Worm (Caenorhabditis elegans): ENCODE results near the gene ZK470.14.

The ZK470.14 gene

DNA sequence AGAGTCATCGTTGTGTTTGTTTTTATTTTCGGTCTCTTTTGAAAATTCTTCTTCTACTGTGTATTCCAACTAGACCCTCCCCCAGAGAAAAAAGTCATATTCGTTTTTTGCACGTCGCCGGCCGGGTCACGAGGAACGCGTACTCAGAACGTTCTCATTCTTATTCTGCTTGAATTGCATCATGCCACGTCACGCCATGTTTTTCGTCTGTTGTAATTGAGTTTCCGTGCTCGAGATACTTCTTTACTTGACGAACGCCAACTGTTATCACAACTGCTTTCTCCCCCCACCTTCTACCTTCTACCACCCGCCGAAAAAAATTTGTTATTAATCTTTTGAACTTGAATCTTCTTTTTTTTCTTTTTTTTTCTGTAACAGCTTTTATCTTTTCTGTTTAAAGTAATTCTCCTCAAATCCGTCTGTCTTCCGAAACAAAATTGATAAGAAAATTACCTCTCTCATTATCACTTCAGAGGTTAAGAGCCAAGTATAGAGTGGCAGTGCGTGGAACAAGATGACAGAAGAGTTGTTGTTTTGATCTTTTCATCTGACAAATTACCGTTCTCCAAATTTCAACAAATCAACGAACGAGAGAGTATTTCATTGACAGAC lies 24.5 kb upstream of the ZK470.14 start (continued):
- TF ChIP-seq T26A5.8 (tag; optimal IDR thresholded peaks at IDR 0.05) (no peak), Y79H2A.3 (GFP tag; conservative IDR thresholded peaks at IDR 0.05) (no peak), sptf-2 (GFP tag; optimal IDR thresholded peaks at IDR 0.05) (no peak), ama-1 (optimal IDR thresholded peaks at IDR 0.05) (peak; percentile 19), ama-1 (GFP tag; optimal IDR thresholded peaks at IDR 0.05) (no peak), nhr-27 (tag; optimal IDR thresholded peaks at IDR 0.05) (no peak), C17E4.6 (GFP tag; IDR thresholded peaks at IDR 0.05) (no peak), F57C9.4 (tag; optimal IDR thresholded peaks at IDR 0.05) (no peak), mes-4 (tag; optimal IDR thresholded peaks at IDR 0.05) (no peak), Y53G8AR.9 (GFP tag; conservative IDR thresholded peaks at IDR 0.05) (no peak), ekl-4 (GFP tag; IDR thresholded peaks at IDR 0.05) (peak; percentile 62), bed-2 (GFP tag; IDR thresholded peaks at IDR 0.05) (no peak), C06A6.2 (GFP tag; conservative IDR thresholded peaks at IDR 0.05) (no peak), ceh-27 (GFP tag; optimal IDR thresholded peaks at IDR 0.05) (no peak), atf-7 (tag; optimal IDR thresholded peaks at IDR 0.05) (no peak)

DNA sequence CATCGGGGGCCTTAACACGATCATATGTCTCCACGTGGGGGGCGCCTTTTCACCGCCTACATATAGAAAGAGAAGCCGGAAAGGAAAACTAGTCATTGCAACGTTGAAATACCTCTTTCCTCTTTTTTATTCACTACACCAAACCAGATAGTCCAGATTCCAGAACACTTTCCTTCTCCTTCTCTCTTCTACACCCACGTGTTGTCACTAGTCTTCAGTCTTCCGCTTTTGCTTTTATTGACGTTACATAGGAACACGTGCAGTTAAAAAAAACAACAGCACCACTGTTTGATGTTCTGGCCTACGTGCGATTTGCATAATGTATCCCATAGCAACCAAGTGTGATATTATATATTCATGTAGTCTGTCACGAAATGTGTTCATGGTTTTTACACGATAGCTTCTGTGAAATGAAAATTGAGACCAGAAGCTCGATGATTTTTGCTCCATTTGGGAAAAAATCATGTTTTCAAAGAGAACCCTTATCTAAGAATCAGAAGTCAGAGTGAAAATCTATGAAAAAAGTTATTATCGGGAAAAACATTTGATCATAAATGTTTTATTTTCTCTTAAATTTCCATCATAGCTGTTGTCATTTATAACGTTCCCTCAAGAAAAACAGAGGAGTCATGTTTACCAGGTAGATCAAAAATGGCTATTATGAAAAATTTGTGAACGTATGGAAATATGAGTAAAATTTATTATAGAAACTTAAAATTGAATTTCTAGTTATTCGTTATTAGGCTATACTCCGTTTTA lies 23.8 kb upstream of the ZK470.14 start:
- TF ChIP-seq pha-4 (tag; optimal IDR thresholded peaks at IDR 0.05) = no peak
- TF ChIP-seq dox-1 (GFP tag; IDR thresholded peaks at IDR 0.05) = 0 out of 2 replicates have a peak, but pooled peaks have one; percentile 25
- no peak for TF ChIP-seq cebp-1 (GFP tag; IDR thresholded peaks at IDR 0.05)
- TF ChIP-seq cebp-1 (tag; optimal IDR thresholded peaks at IDR 0.05) = peak; percentile 33
- no peak for TF ChIP-seq nhr-80 (tag; optimal IDR thresholded peaks at IDR 0.05)
- TF ChIP-seq nhr-120 (GFP tag; IDR thresholded peaks at IDR 0.05) = no peak
- peak; percentile 45 for TF ChIP-seq somi-1 (GFP tag; optimal IDR thresholded peaks at IDR 0.05)
- TF ChIP-seq nhr-90 (tag; optimal IDR thresholded peaks at IDR 0.05) = no peak

DNA sequence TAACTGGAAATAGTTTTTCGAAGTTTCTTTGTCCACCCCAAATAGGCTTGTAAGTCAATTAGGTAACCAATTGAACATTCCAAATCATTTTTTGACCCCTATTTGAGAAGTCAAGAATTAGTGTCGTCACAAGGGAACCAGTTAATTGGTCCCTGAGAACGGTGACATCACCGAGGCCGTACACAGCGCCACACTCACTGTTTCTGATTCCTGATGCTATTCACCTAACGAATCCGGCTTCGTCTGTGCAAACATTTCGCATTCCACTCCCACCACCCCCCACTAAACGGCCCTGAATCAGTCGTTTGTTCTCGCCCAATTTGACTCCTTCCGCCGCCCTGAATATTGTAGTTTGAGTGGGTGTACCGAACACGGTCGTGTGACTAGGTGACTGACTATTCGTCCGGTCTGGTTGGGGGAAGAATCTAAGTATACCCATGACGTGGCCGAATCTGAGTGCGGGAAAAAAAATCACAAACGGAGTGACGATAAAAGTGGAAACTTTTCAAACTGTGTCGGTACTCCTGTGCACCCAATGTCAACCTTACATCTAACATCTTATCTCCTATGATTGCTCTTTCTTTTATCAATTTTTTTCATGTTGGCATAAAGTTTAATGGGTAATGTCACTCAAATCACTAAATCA lies 23.0 kb upstream of the ZK470.14 start:
- no peak for TF ChIP-seq madf-8 (GFP tag; conservative IDR thresholded peaks at IDR 0.05)
- no peak for TF ChIP-seq ztf-18 (tag; optimal IDR thresholded peaks at IDR 0.05)
- TF ChIP-seq ztf-26 (tag; optimal IDR thresholded peaks at IDR 0.05) = no peak
- no peak for TF ChIP-seq chd-7 (tag; optimal IDR thresholded peaks at IDR 0.05)
- TF ChIP-seq B0336.3 (GFP tag; IDR thresholded peaks at IDR 0.05) = 0 out of 2 replicates have a peak, but pooled peaks have one; percentile 11
- no peak for TF ChIP-seq somi-1 (GFP tag; optimal IDR thresholded peaks at IDR 0.05)
- TF ChIP-seq Y67H2A.10 (GFP tag; conservative IDR thresholded peaks at IDR 0.05) = no peak
- TF ChIP-seq ztf-22 (GFP tag; optimal IDR thresholded peaks at IDR 0.05) = no peak
- TF ChIP-seq cebp-1 (GFP tag; IDR thresholded peaks at IDR 0.05) = no peak
- TF ChIP-seq cebp-1 (tag; optimal IDR thresholded peaks at IDR 0.05) = peak; percentile 51
- TF ChIP-seq madf-3 (GFP tag; IDR thresholded peaks at IDR 0.05) = no peak
- TF ChIP-seq sptf-2 (GFP tag; optimal IDR thresholded peaks at IDR 0.05) = no peak
- no peak for TF ChIP-seq ceh-58 (GFP tag; IDR thresholded peaks at IDR 0.05)
- peak; percentile 77 to 81 for TF ChIP-seq let-607 (tag; optimal IDR thresholded peaks at IDR 0.05)
- no peak for TF ChIP-seq mel-28 (tag; optimal IDR thresholded peaks at IDR 0.05; ENCODE audit: borderline replicate concordance)
- no peak for TF ChIP-seq him-1 (tag; optimal IDR thresholded peaks at IDR 0.05)
- no peak for TF ChIP-seq ama-1 (optimal IDR thresholded peaks at IDR 0.05)
- no peak for TF ChIP-seq ama-1 (GFP tag; optimal IDR thresholded peaks at IDR 0.05)
- no peak for TF ChIP-seq cebp-2 (GFP tag; IDR thresholded peaks at IDR 0.05)
- peak; percentile 11; the same call in 1 of the 2 replicates for TF ChIP-seq nfyb-1 (GFP tag; IDR thresholded peaks at IDR 0.05)
- TF ChIP-seq nhr-80 (tag; optimal IDR thresholded peaks at IDR 0.05) = peak; percentile 40
- TF ChIP-seq nhr-179 (tag; optimal IDR thresholded peaks at IDR 0.05) = no peak
- no peak for TF ChIP-seq nhr-120 (GFP tag; IDR thresholded peaks at IDR 0.05)
- TF ChIP-seq gei-17 (GFP tag; optimal IDR thresholded peaks at IDR 0.05) = no peak
- no peak for TF ChIP-seq F55B11.4 (tag; optimal IDR thresholded peaks at IDR 0.05; ENCODE audit: borderline replicate concordance, insufficient read depth)
- 0 out of 2 replicates have a peak, but pooled peaks have one; percentile 15 for TF ChIP-seq madf-6 (GFP tag; IDR thresholded peaks at IDR 0.05)
- TF ChIP-seq Y56A3A.18 (GFP tag; IDR thresholded peaks at IDR 0.05) = no peak
- TF ChIP-seq lsl-1 (GFP tag; optimal IDR thresholded peaks at IDR 0.05) = no peak

Measured in whole organism, young adult.